Worm (Caenorhabditis elegans) whole organism, L4/young adult: Measurements from ENCODE around the gene kdp-1.

Source experiments
- W03F9.2 ChIP-seq: fragments of 150-350 bp; optimal IDR thresholded peaks from 2 replicates; lab custom pipeline; 2014; ENCODE audit warnings: missing biosample characterization, missing genetic modification characterization
- dao-5 ChIP-seq: sonication (generic microtip); optimal IDR thresholded peaks from 2 replicates; lab custom pipeline; 2016; ENCODE audit warnings: missing genotype, missing genetic modification characterization, moderate library complexity, missing compliant biosample characterization
- him-1 ChIP-seq: sonication (generic microtip); optimal IDR thresholded peaks from 2 replicates; lab custom pipeline; 2016; ENCODE audit warnings: missing genotype, missing genetic modification reagents, missing genetic modification characterization, missing compliant biosample characterization

DNA sequence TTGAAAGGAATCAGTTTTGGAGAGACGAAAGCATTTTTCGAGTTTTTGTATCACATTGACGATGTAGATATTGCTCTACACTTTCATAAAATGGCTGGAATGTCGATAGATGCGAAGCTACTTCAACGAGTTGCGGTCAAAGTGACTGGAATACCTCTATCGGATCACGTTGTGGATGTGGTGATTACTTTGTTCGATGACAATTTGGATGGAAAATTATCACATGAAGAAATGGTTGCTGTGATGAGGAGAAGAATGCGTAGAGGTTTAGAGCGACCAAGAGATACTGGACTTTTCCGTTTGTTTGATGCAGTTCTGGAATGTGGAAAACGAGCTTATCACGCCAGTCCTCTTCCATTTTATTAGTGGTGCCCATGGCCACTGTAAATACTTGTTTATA lies 340 bp upstream of the kdp-1 start:
- TF ChIP-seq him-1 (tag; lab: Kevin White, UChicago): no peak
- TF ChIP-seq dao-5 (tag; lab: Kevin White, UChicago): no peak
- no peak for TF ChIP-seq W03F9.2 (tag; lab: Kevin White, UChicago)
